Fruit fly (Drosophila melanogaster) whole organism, adult: Measurements from ENCODE around the gene Svil.

Experiments used
- CG7101 ChIP-seq: fragments of 200-800 bp; sonication (Bioruptor generic); optimal IDR thresholded peaks from 2 replicates; lab custom pipeline; 2018; ENCODE audit warnings: missing biosample characterization, mild to moderate bottlenecking, missing genetic modification characterization, moderate library complexity
- Clk ChIP-seq: fragments of 200-800 bp; sonication (Bioruptor generic); optimal IDR thresholded peaks from 2 replicates; lab custom pipeline; 2017; ENCODE audit warnings: missing biosample characterization, missing genetic modification characterization
- Hr96 ChIP-seq: fragments of 200-800 bp; sonication (Bioruptor generic); optimal IDR thresholded peaks from 2 replicates; lab custom pipeline; 2016; ENCODE audit warnings: missing biosample characterization, missing genetic modification characterization
- Mnt ChIP-seq: fragments of 200-800 bp; sonication (Bioruptor generic); optimal IDR thresholded peaks from 2 replicates; lab custom pipeline; 2016; ENCODE audit warnings: missing biosample characterization, mild to moderate bottlenecking, missing genetic modification characterization
- cic ChIP-seq: fragments of 200-800 bp; sonication (Bioruptor generic); optimal IDR thresholded peaks from 2 replicates; lab custom pipeline; 2017; ENCODE audit warnings: missing biosample characterization, mild to moderate bottlenecking, missing genetic modification characterization, moderate library complexity
- cnc ChIP-seq, 2 experiments: fragments of >200 bp; optimal IDR thresholded peaks; 2 replicates each; lab custom pipeline; 2017
- kay ChIP-seq: fragments of 200-800 bp; sonication (Bioruptor generic); peaks from one replicate; lab custom pipeline; 2016; ENCODE audit warnings: missing biosample characterization, missing genetic modification characterization, borderline replicate concordance

- TF ChIP-seq kay (GFP tag; lab: Kevin White, UChicago) (no peak), cnc (optimal IDR thresholded peaks at IDR 0.05; lab: Kevin White, UChicago) (no peak), Clk (GFP tag; lab: Kevin White, UChicago) (no peak), Mnt (GFP tag; lab: Kevin White, UChicago) (no peak), CG7101 (tag; lab: Kevin White, UChicago) (no peak), cic (GFP tag; lab: Kevin White, UChicago) (no peak), Hr96 (GFP tag; lab: Kevin White, UChicago) (no peak)
Measured at dm6 chr3L:2545913-2546312, 168.5 kb downstream of the Svil start.
